Worm (Caenorhabditis elegans): ENCODE results near the gene C45G9.10.

The C45G9.10 gene

ce11 chrIII:5025136-5025629, 36.5 kb downstream of the C45G9.10 start (continued):
- TF ChIP-seq T26A5.8 (tag; optimal IDR thresholded peaks at IDR 0.05) (no peak), lsl-1 (GFP tag; optimal IDR thresholded peaks at IDR 0.05) (peak; percentile 14), K11D2.4 (GFP tag; IDR thresholded peaks at IDR 0.05) (peak; percentile 60; the same call in 1 of the 2 replicates), ceh-79 (tag; optimal IDR thresholded peaks at IDR 0.05) (no peak), hrde-1 (tag; optimal IDR thresholded peaks at IDR 0.05; ENCODE audit: borderline replicate concordance) (peak; percentile 58), nfya-2 (GFP tag; IDR thresholded peaks at IDR 0.05) (no peak), nhr-27 (tag; optimal IDR thresholded peaks at IDR 0.05) (no peak), atf-7 (tag; optimal IDR thresholded peaks at IDR 0.05) (peak; percentile 27), tbx-9 (tag; optimal IDR thresholded peaks at IDR 0.05; ENCODE audit: borderline replicate concordance) (peak; percentile 63), let-607 (tag; optimal IDR thresholded peaks at IDR 0.05) (peak in 1 of 2 experiments; percentile 21), attf-6 (GFP tag; IDR thresholded peaks at IDR 0.05) (no peak), Y53G8AR.9 (GFP tag; conservative IDR thresholded peaks at IDR 0.05) (0 out of 2 replicates have a peak, but pooled peaks have one; percentile 75), B0035.1 (tag; optimal IDR thresholded peaks at IDR 0.05) (peak; percentile 68), snpc-4 (GFP tag; optimal IDR thresholded peaks at IDR 0.05) (no peak), snpc-4 (tag; optimal IDR thresholded peaks at IDR 0.05) (peak in 2 of 4 experiments; percentile 26 to 43), him-1 (tag; optimal IDR thresholded peaks at IDR 0.05) (no peak), Y67H2A.10 (GFP tag; conservative IDR thresholded peaks at IDR 0.05) (peak; percentile 12; the same call in 1 of the 2 replicates), zim-3 (tag; optimal IDR thresholded peaks at IDR 0.05) (peak; percentile 35), madf-6 (GFP tag; IDR thresholded peaks at IDR 0.05) (no peak; the same call in 1 of the 2 replicates)

- TF ChIP-seq athp-1 (tag; optimal IDR thresholded peaks at IDR 0.05) (no peak), lin-35 (GFP tag; optimal IDR thresholded peaks at IDR 0.05) (peak in 1 of 3 experiments; percentile 58), pbrm-1 (GFP tag; IDR thresholded peaks at IDR 0.05) (no peak), F33H1.4 (GFP tag; IDR thresholded peaks at IDR 0.05) (peak; percentile 73), attf-5 (GFP tag; optimal IDR thresholded peaks at IDR 0.05) (peak; percentile 26), snpc-1.3 (tag; optimal IDR thresholded peaks at IDR 0.05; ENCODE audit: insufficient read depth) (peak; percentile 12), zfh-2 (GFP tag; conservative IDR thresholded peaks at IDR 0.05) (peak; percentile 73), mcd-1 (GFP tag; IDR thresholded peaks at IDR 0.05) (peak; percentile 36; the same call in 1 of the 2 replicates), ekl-4 (GFP tag; IDR thresholded peaks at IDR 0.05) (0 out of 2 replicates have a peak, but pooled peaks have one; percentile 20), unc-62 (GFP tag; optimal IDR thresholded peaks at IDR 0.05) (no peak), snpc-3.4 (tag; optimal IDR thresholded peaks at IDR 0.05) (peak; percentile 26), hmg-1.2 (GFP tag; IDR thresholded peaks at IDR 0.05) (peak; percentile 46; the same call in 1 of the 2 replicates), ztf-18 (tag; optimal IDR thresholded peaks at IDR 0.05) (peak; percentile 46), ZK185.1 (tag; optimal IDR thresholded peaks at IDR 0.05; ENCODE audit: poor library complexity, severe bottlenecking) (peak; percentile 5), F23B12.7 (tag; optimal IDR thresholded peaks at IDR 0.05; ENCODE audit: insufficient read depth) (peak; percentile 3), tbp1 (GFP tag; optimal IDR thresholded peaks at IDR 0.05) (peak; percentile 15), hlh-26 (GFP tag; conservative IDR thresholded peaks at IDR 0.05) (no peak), lin-54 (GFP tag; optimal IDR thresholded peaks at IDR 0.05) (peak; percentile 17), tlf-1 (GFP tag; optimal IDR thresholded peaks at IDR 0.05) (peak; percentile 54), lin-40 (tag; optimal IDR thresholded peaks at IDR 0.05) (peak; percentile 1), madf-10 (tag; optimal IDR thresholded peaks at IDR 0.05) (peak; percentile 14), snpc-4 (GFP tag; optimal IDR thresholded peaks at IDR 0.05) (no peak), snpc-4 (tag; optimal IDR thresholded peaks at IDR 0.05) (peak in 2 of 4 experiments; percentile 17 to 31), nhr-80 (tag; optimal IDR thresholded peaks at IDR 0.05) (peak; percentile 24), cebp-1 (GFP tag; IDR thresholded peaks at IDR 0.05) (no peak), cebp-1 (tag; optimal IDR thresholded peaks at IDR 0.05) (peak; percentile 47), ceh-27 (GFP tag; optimal IDR thresholded peaks at IDR 0.05) (no peak), C06A6.2 (GFP tag; conservative IDR thresholded peaks at IDR 0.05) (0 out of 2 replicates have a peak, but pooled peaks have one; percentile 13)
Measured at ce11 chrIII:5024393-5024964, 37.2 kb downstream of the C45G9.10 start, which contains the start of gene pcf-11. TSS of gene pcf-11 (plus strand) at chrIII:5024914.
